Worm (Caenorhabditis elegans): ENCODE results near the gene C50D2.2.
A peak's percentile ranks its signal among the peaks of the same experiment; 100 is the strongest.

C50D2.2 gene

ce11 chrII:160561-161123, 51.7 kb downstream of the C50D2.2 start:
- TF ChIP-seq dsc-1 (tag; optimal IDR thresholded peaks at IDR 0.05) = peak; percentile 94
- TF ChIP-seq fkh-4 (tag; optimal IDR thresholded peaks at IDR 0.05; ENCODE audit: borderline replicate concordance) = peak; percentile 84
- TF ChIP-seq nhr-20 (tag; optimal IDR thresholded peaks at IDR 0.05) = peak; percentile 49
- TF ChIP-seq rnt-1 (tag; optimal IDR thresholded peaks at IDR 0.05) = peak; percentile 5
- TF ChIP-seq F16B12.6 (tag; optimal IDR thresholded peaks at IDR 0.05) = no peak
- TF ChIP-seq nhr-47 (tag; optimal IDR thresholded peaks at IDR 0.05) = peak; percentile 27
- peak; percentile 11 for TF ChIP-seq ztf-4 (tag; optimal IDR thresholded peaks at IDR 0.05)
- TF ChIP-seq nhr-71 (tag; optimal IDR thresholded peaks at IDR 0.05) = peak; percentile 69
- no peak for TF ChIP-seq fkh-10 (GFP tag; optimal IDR thresholded peaks at IDR 0.05)
- no peak for TF ChIP-seq efl-1 (optimal IDR thresholded peaks at IDR 0.05)
- peak in 1 of 2 experiments; percentile 37 for TF ChIP-seq efl-1 (GFP tag; optimal IDR thresholded peaks at IDR 0.05 in 1 of 2)
- TF ChIP-seq fkh-8 (tag; optimal IDR thresholded peaks at IDR 0.05) = peak; percentile 81
- TF ChIP-seq nhr-11 (tag; optimal IDR thresholded peaks at IDR 0.05) = no peak
- TF ChIP-seq isw-1 (GFP tag; IDR thresholded peaks at IDR 0.05) = no peak
- TF ChIP-seq lin-14 (GFP tag; optimal IDR thresholded peaks at IDR 0.05) = peak; percentile 59
- TF ChIP-seq lsy-2 (tag; optimal IDR thresholded peaks at IDR 0.05) = peak in 1 of 2 experiments; percentile 13
- peak; percentile 42 for TF ChIP-seq nhr-85 (tag)

Data from whole organism, L1 larva.